Fruit fly (Drosophila melanogaster) whole organism, embryonic: ENCODE results near the gene CG8837.
A peak's percentile ranks its signal among the peaks of the same experiment; 100 is the strongest.

Experiments used
- Atf6 ChIP-seq: fragments of 200-800 bp; sonication (Bioruptor generic); IDR thresholded peaks from 2 replicates; pipeline ENCODE4 v1.3.6; 2022; ENCODE audit warnings: missing biosample characterization, missing genetic modification characterization
- CG10267 ChIP-seq: fragments of 200-800 bp; sonication (Bioruptor generic); optimal IDR thresholded peaks from 2 replicates; lab custom pipeline; 2018; ENCODE audit warnings: missing biosample characterization, mild to moderate bottlenecking, missing genetic modification characterization, moderate library complexity
- CG11560 ChIP-seq: fragments of 200-800 bp; sonication (Bioruptor generic); IDR thresholded peaks from 3 replicates; pipeline ENCODE4 v1.3.6; 2022; ENCODE audit warnings: missing biosample characterization, missing genetic modification characterization
- CG12299 ChIP-seq: fragments of 200-800 bp; sonication (Bioruptor generic); optimal IDR thresholded peaks from 2 replicates; lab custom pipeline; 2018; ENCODE audit warnings: missing biosample characterization, mild to moderate bottlenecking, missing genetic modification characterization
- CG13296 ChIP-seq: fragments of 200-800 bp; sonication (Bioruptor generic); optimal IDR thresholded peaks from 3 replicates; lab custom pipeline; 2018; ENCODE audit warnings: missing biosample characterization, mild to moderate bottlenecking, missing genetic modification characterization
- CG13624 ChIP-seq: fragments of 200-800 bp; sonication (Bioruptor generic); optimal IDR thresholded peaks from 2 replicates; lab custom pipeline; 2016; ENCODE audit warnings: missing biosample characterization, missing genetic modification characterization
- CG13775 ChIP-seq: fragments of 200-800 bp; sonication (Bioruptor generic); optimal IDR thresholded peaks from 3 replicates; lab custom pipeline; 2017; ENCODE audit warnings: missing biosample characterization, mild to moderate bottlenecking, missing genetic modification characterization
- CG15601 ChIP-seq: fragments of 200-800 bp; sonication (Bioruptor generic); optimal IDR thresholded peaks from 3 replicates; lab custom pipeline; 2019; ENCODE audit warnings: missing biosample characterization, mild to moderate bottlenecking, missing genetic modification characterization, moderate library complexity
- CG1647 ChIP-seq: fragments of 200-800 bp; sonication (Bioruptor generic); optimal IDR thresholded peaks from 3 replicates; lab custom pipeline; 2016; ENCODE audit warnings: missing biosample characterization, missing genetic modification characterization
- CG17568 ChIP-seq: fragments of 200-800 bp; sonication (Bioruptor generic); optimal IDR thresholded peaks from 2 replicates; lab custom pipeline; 2018; ENCODE audit warnings: missing biosample characterization, mild to moderate bottlenecking, missing genetic modification characterization, moderate library complexity
- CG2129 ChIP-seq: fragments of 200-800 bp; sonication (Bioruptor generic); IDR thresholded peaks from 2 replicates; pipeline ENCODE4 v1.3.6; 2022; ENCODE audit warnings: missing biosample characterization, missing genetic modification characterization; ENCODE audit not compliant: partially characterized antibody
- CG2199 ChIP-seq: fragments of 200-800 bp; sonication (Bioruptor generic); IDR thresholded peaks from 3 replicates; pipeline ENCODE4 v1.3.6; 2022; ENCODE audit warnings: missing biosample characterization, missing genetic modification characterization
- CG2202 ChIP-seq: fragments of 200-800 bp; sonication (Bioruptor generic); optimal IDR thresholded peaks from 2 replicates; lab custom pipeline; 2018; ENCODE audit warnings: missing biosample characterization, mild to moderate bottlenecking, missing genetic modification characterization
- CG3163 ChIP-seq: fragments of 200-800 bp; sonication (Bioruptor generic); optimal IDR thresholded peaks from 3 replicates; lab custom pipeline; 2016; ENCODE audit warnings: missing biosample characterization, missing genetic modification characterization
- CG32532 ChIP-seq: fragments of 200-800 bp; sonication (Bioruptor generic); IDR thresholded peaks from 2 replicates; pipeline ENCODE4 v1.3.6; 2022; ENCODE audit warnings: missing biosample characterization, missing genetic modification characterization
- CG32772 ChIP-seq: fragments of 200-800 bp; sonication (Bioruptor generic); IDR thresholded peaks from 2 replicates; pipeline ENCODE4 v1.3.6; 2022; ENCODE audit warnings: missing biosample characterization, missing genetic modification characterization
- CG4707 ChIP-seq: fragments of 200-800 bp; sonication (Bioruptor generic); optimal IDR thresholded peaks from 2 replicates; lab custom pipeline; 2018; ENCODE audit warnings: missing biosample characterization, mild to moderate bottlenecking, missing genetic modification characterization, moderate library complexity
- CG6175 ChIP-seq: fragments of 200-800 bp; sonication (Bioruptor generic); IDR thresholded peaks from 3 replicates; pipeline ENCODE4 v1.3.6; 2022; ENCODE audit warnings: missing biosample characterization, missing genetic modification characterization
- CG8478 ChIP-seq: fragments of >200 bp; optimal IDR thresholded peaks from 2 replicates; lab custom pipeline; 2018
- CG9215 ChIP-seq: fragments of 200-800 bp; sonication (Bioruptor generic); IDR thresholded peaks from 2 replicates; pipeline ENCODE4 v1.3.6; 2022; ENCODE audit warnings: missing biosample characterization, missing genetic modification characterization
- CG9727 ChIP-seq: fragments of 200-800 bp; sonication (Bioruptor generic); optimal IDR thresholded peaks from 3 replicates; lab custom pipeline; 2017; ENCODE audit warnings: missing biosample characterization, mild to moderate bottlenecking, missing genetic modification characterization
- CG9817 ChIP-seq: fragments of 200-800 bp; sonication (Bioruptor generic); optimal IDR thresholded peaks from 2 replicates; lab custom pipeline; 2018; ENCODE audit warnings: missing biosample characterization, mild to moderate bottlenecking, missing genetic modification characterization, moderate library complexity
- CkIIα-i1 ChIP-seq: fragments of 200-800 bp; sonication (Bioruptor generic); IDR thresholded peaks from 2 replicates; pipeline ENCODE4 v1.3.6; 2022; ENCODE audit warnings: missing biosample characterization, missing genetic modification characterization
- ERR ChIP-seq: fragments of 200-800 bp; sonication (Bioruptor generic); optimal IDR thresholded peaks from 2 replicates; lab custom pipeline; 2016; ENCODE audit warnings: missing biosample characterization, missing genetic modification characterization
- Fer3 ChIP-seq: fragments of 200-800 bp; sonication (Bioruptor generic); optimal IDR thresholded peaks from 2 replicates; lab custom pipeline; 2018; ENCODE audit warnings: missing biosample characterization, mild to moderate bottlenecking, missing genetic modification characterization, moderate library complexity
- Hey ChIP-seq: fragments of 200-800 bp; sonication (Bioruptor generic); optimal IDR thresholded peaks from 3 replicates; lab custom pipeline; 2018; ENCODE audit warnings: missing biosample characterization, mild to moderate bottlenecking, missing genetic modification characterization
- Lhr ChIP-seq: fragments of 200-800 bp; sonication (Bioruptor generic); optimal IDR thresholded peaks from 3 replicates; lab custom pipeline; 2017; ENCODE audit warnings: mild to moderate bottlenecking, missing biosample characterization, missing genetic modification reagents, missing genetic modification characterization
- Mes4 ChIP-seq: fragments of 200-800 bp; sonication (Bioruptor generic); optimal IDR thresholded peaks from 2 replicates; lab custom pipeline; 2016; ENCODE audit warnings: missing biosample characterization, missing genetic modification characterization
- Myb ChIP-seq: fragments of 200-800 bp; sonication (Bioruptor generic); optimal IDR thresholded peaks from 2 replicates; lab custom pipeline; 2016; ENCODE audit warnings: missing biosample characterization, missing genetic modification characterization
- Nf-YB ChIP-seq: fragments of 200-800 bp; sonication (Bioruptor generic); optimal IDR thresholded peaks from 3 replicates; lab custom pipeline; 2019; ENCODE audit warnings: missing biosample characterization, mild to moderate bottlenecking, missing genetic modification characterization, moderate library complexity
- Oaz ChIP-seq: fragments of 200-800 bp; sonication (Bioruptor generic); IDR thresholded peaks from 2 replicates; pipeline ENCODE4 v1.3.6; 2022; ENCODE audit warnings: missing biosample characterization, missing genetic modification characterization
- Optix ChIP-seq: fragments of 200-800 bp; sonication (Bioruptor generic); IDR thresholded peaks from 3 replicates; pipeline ENCODE4 v1.3.6; 2022; ENCODE audit warnings: missing biosample characterization, missing genetic modification characterization
- Spps ChIP-seq: fragments of 200-800 bp; sonication (Bioruptor generic); optimal IDR thresholded peaks from 2 replicates; lab custom pipeline; 2018; ENCODE audit warnings: missing biosample characterization, mild to moderate bottlenecking, missing genetic modification characterization
- ac ChIP-seq: fragments of 200-800 bp; sonication (Bioruptor generic); optimal IDR thresholded peaks from 3 replicates; lab custom pipeline; 2017; ENCODE audit warnings: missing biosample characterization, mild to moderate bottlenecking, missing genetic modification characterization
- ase ChIP-seq: fragments of 200-800 bp; sonication (Bioruptor generic); IDR thresholded peaks from 3 replicates; pipeline ENCODE4 v1.3.6; 2022; ENCODE audit warnings: missing biosample characterization, missing genetic modification characterization
- bab2 ChIP-seq: fragments of 200-800 bp; sonication (Bioruptor generic); optimal IDR thresholded peaks from 2 replicates; lab custom pipeline; 2016; ENCODE audit warnings: missing biosample characterization, missing genetic modification characterization
- chn ChIP-seq: fragments of 200-800 bp; sonication (Bioruptor generic); optimal IDR thresholded peaks from 2 replicates; lab custom pipeline; 2016; ENCODE audit warnings: missing biosample characterization, missing genetic modification characterization
- en ChIP-seq: fragments of 200-800 bp; sonication (Bioruptor generic); optimal IDR thresholded peaks from 2 replicates; lab custom pipeline; 2016; ENCODE audit warnings: missing biosample characterization, missing genetic modification characterization
- fd96Cb ChIP-seq: fragments of 200-800 bp; sonication (Bioruptor generic); optimal IDR thresholded peaks from 2 replicates; lab custom pipeline; 2018; ENCODE audit warnings: missing biosample characterization, mild to moderate bottlenecking, missing genetic modification characterization, moderate library complexity
- gfzf ChIP-seq: fragments of 200-800 bp; sonication (Bioruptor generic); optimal IDR thresholded peaks from 2 replicates; lab custom pipeline; 2016; ENCODE audit warnings: missing biosample characterization, mild to moderate bottlenecking, missing genetic modification characterization, moderate library complexity
- grau ChIP-seq: fragments of 200-800 bp; optimal IDR thresholded peaks from 3 replicates; lab custom pipeline; 2019; ENCODE audit warnings: missing biosample characterization, mild to moderate bottlenecking, missing genetic modification characterization, moderate library complexity
- gro ChIP-seq: fragments of 200-800 bp; sonication (Bioruptor generic); optimal IDR thresholded peaks from 2 replicates; lab custom pipeline; 2016; ENCODE audit warnings: missing biosample characterization, missing genetic modification characterization
- her ChIP-seq: fragments of 200-800 bp; sonication (Bioruptor generic); optimal IDR thresholded peaks from 2 replicates; lab custom pipeline; 2016; ENCODE audit warnings: missing biosample characterization, missing genetic modification characterization
- hkb ChIP-seq, 2 experiments: fragments of 200-800 bp in 1 of 2; fragments of >200 bp in 1 of 2; sonication (Bioruptor generic) in 1 of 2; IDR thresholded peaks in 1 of 2; optimal IDR thresholded peaks in 1 of 2; 2 replicates each; pipeline versions ENCODE4 v1.3.6 to Lab custom; 2017 to 2022; ENCODE audit warnings: missing biosample characterization in 1 of 2, missing genetic modification characterization in 1 of 2
- peb ChIP-seq: fragments of 200-800 bp; sonication (Bioruptor generic); IDR thresholded peaks from 2 replicates; pipeline ENCODE4 v1.3.6; 2022; ENCODE audit warnings: missing biosample characterization, missing genetic modification characterization
- pros ChIP-seq: fragments of 200-800 bp; sonication (Bioruptor generic); optimal IDR thresholded peaks from 3 replicates; lab custom pipeline; 2019; ENCODE audit warnings: missing biosample characterization, mild to moderate bottlenecking, missing genetic modification characterization, moderate library complexity
- sob ChIP-seq: fragments of 200-800 bp; sonication (Bioruptor generic); IDR thresholded peaks from 2 replicates; pipeline ENCODE4 v1.3.6; 2022; ENCODE audit warnings: missing biosample characterization, missing genetic modification characterization
- stc ChIP-seq: fragments of 200-800 bp; sonication (Bioruptor generic); IDR thresholded peaks from 2 replicates; pipeline ENCODE4 v1.3.6; 2022; ENCODE audit warnings: missing biosample characterization, missing genetic modification characterization
- tgo ChIP-seq: fragments of 200-800 bp; sonication (Bioruptor generic); IDR thresholded peaks from 3 replicates; pipeline ENCODE4 v1.3.6; 2022; ENCODE audit warnings: missing biosample characterization, missing genetic modification characterization
- ttk ChIP-seq: fragments of 200-800 bp; sonication (Bioruptor generic); IDR thresholded peaks from 2 replicates; pipeline ENCODE4 v2.1.2; 2022; ENCODE audit warnings: missing biosample characterization, missing genetic modification characterization
- yki ChIP-seq: fragments of >200 bp; optimal IDR thresholded peaks from 3 replicates; lab custom pipeline; 2018

The CG8837 gene

DNA sequence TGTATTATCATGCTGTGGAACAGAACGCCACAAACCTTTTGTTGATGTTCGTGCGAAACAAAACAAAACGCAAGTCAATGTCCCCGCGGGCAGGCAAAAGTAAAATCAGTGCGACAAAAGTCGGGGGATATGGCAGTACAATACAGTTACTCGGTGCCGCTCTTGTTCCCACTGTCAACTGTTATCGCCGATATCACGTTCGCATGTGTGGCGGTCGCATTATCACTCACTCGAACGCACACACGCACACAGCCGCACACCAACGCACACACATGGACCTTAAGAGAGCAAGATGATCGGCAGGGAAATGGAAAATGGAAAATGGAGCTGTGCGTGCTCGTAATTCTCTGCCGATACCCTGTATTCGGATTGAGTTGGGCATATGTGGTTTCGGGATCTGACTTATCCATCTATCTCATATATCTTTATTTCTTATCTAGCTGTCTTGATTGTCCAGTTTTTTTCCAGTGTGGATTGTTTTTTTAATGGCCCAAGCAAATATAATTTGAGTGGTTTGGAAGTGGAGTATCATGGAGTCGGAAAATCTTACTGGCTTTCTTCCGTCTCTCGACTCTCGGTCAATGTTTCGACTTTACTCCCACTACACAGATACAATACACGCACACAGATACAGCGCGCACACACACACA, 18.6 kb downstream of the CG8837 start (continued):
- TF ChIP-seq gro (no peak), chn (peak; percentile 90), CG32772 (GFP tag; lab: Robert Waterston, UW) (peak; percentile 91), Hey (no peak), Nf-YB (peak; percentile 56), ERR (GFP tag; lab: Kevin White, UChicago) (peak; percentile 33), en (GFP tag; lab: Kevin White, UChicago) (peak; percentile 71), CG3163 (peak; percentile 79), stc (GFP tag; lab: Robert Waterston, UW) (peak; percentile 77), CkIIα-i1 (GFP tag; lab: Robert Waterston, UW) (no peak), CG1647 (peak; percentile 76), Mes4 (GFP tag; lab: Kevin White, UChicago) (peak; percentile 83), CG9727 (GFP tag; lab: Kevin White, UChicago) (peak; percentile 52), bab2 (peak; percentile 74), CG12299 (tag; lab: Kevin White, UChicago) (no peak), CG13624 (no peak), Fer3 (tag; lab: Kevin White, UChicago) (peak; percentile 40), sob (peak; percentile 48; the same call in 1 of the 2 replicates), CG13775 (GFP tag; lab: Kevin White, UChicago) (peak; percentile 25), CG13296 (GFP tag; lab: Kevin White, UChicago) (no peak), ase (peak; percentile 76; the same call in 2 of the 3 replicates), CG17568 (GFP tag; lab: Kevin White, UChicago) (no peak), her (no peak), Oaz (GFP tag; lab: Robert Waterston, UW) (no peak), ac (no peak), Optix (GFP tag; lab: Robert Waterston, UW) (peak; percentile 87), CG11560 (tag; lab: Robert Waterston, UW) (no peak), CG2129 (GFP tag; lab: Robert Waterston, UW) (no peak), Myb (peak; percentile 53), hkb (optimal IDR thresholded peaks at IDR 0.05; lab: Kevin White, UChicago) (no peak), hkb (GFP tag; IDR thresholded peaks at IDR 0.05; lab: Robert Waterston, UW) (peak; percentile 55; the same call in 1 of the 2 replicates), CG9215 (GFP tag; lab: Robert Waterston, UW) (0 out of 2 replicates have a peak, but pooled peaks have one; percentile 18), peb (GFP tag; lab: Robert Waterston, UW) (peak; percentile 80), tgo (GFP tag; lab: Robert Waterston, UW) (peak; percentile 65), gfzf (GFP tag; lab: Kevin White, UChicago) (no peak), CG2199 (GFP tag; lab: Robert Waterston, UW) (peak; percentile 67; the same call in 1 of the 3 replicates), CG2202 (tag; lab: Kevin White, UChicago) (peak; percentile 84), Spps (tag; lab: Kevin White, UChicago) (peak; percentile 83), yki (lab: Kevin White, UChicago) (no peak), CG10267 (peak; percentile 81), ttk (GFP tag; lab: Robert Waterston, UW) (peak; percentile 79), CG15601 (tag; lab: Kevin White, UChicago) (peak; percentile 74), Lhr (GFP tag; lab: Kevin White, UChicago) (peak; percentile 56), grau (tag; lab: Kevin White, UChicago) (no peak), Atf6 (GFP tag; lab: Robert Waterston, UW) (no peak), CG9817 (tag; lab: Kevin White, UChicago) (peak; percentile 10), CG32532 (GFP tag; lab: Robert Waterston, UW) (peak; percentile 38; the same call in 1 of the 2 replicates), pros (GFP tag; lab: Kevin White, UChicago) (no peak), CG4707 (GFP tag; lab: Kevin White, UChicago) (peak; percentile 32), CG8478 (lab: Kevin White, UChicago) (peak; percentile 39), CG6175 (GFP tag; lab: Robert Waterston, UW) (no peak), fd96Cb (tag; lab: Kevin White, UChicago) (peak; percentile 94)
